Worm (Caenorhabditis elegans): ENCODE results near the gene B0334.4.

The B0334.4 gene

DNA sequence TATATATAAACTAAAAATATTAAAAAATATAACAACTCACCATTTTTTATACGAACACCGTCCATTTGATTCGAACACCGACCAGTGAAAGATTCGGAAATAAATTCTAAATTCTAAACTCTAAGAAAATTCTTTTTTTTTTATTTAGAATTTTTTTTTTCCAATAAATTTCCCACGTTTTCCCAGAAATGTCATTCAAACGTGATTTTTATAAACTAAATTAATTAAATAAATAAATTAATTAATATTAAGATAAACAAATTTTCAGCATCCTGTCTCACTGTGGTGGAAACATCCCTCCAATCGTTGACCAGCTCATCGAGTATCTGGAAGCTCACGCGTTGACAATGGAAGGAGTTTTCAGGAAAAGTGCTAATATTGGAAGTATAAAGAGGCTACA, 28.0 kb upstream of the B0334.4 start, which contains the start of gene klp-17:
TSS of gene klp-17 (minus strand) at position 101 of the 400 bp plus-strand sequence.
- TF ChIP-seq F55B11.4 (tag; optimal IDR thresholded peaks at IDR 0.05; ENCODE audit: borderline replicate concordance, insufficient read depth) (no peak), sdz-38 (tag; optimal IDR thresholded peaks at IDR 0.05) (no peak)

DNA sequence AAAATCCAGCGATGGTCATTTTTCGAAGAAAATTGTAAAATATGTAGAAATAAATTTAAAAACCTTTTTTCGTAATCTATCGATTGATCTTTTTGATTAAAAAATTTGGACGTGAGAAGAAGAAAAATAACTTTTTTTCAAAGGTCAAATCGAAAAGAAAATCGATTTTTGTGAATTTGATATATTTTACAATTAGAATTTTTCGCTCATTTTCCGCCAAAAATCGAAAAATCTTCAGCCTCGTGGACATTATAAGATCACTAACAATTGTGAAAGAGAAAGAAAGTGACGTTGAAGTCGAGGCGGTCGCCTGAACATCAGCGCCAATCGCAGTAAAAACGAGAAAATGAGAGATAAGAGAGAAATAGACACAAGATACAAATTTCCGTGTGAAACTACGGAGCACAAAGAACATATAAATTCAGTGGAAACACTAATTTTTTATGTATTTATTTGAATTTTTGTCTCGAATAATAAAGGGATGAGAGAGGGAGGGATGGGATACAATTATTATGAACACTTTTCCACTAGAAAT, 25.9 kb upstream of the B0334.4 start, which contains the start of gene cisd-1:
TSS of gene cisd-1 (minus strand) at position 51 of the 535 bp plus-strand sequence.
- TF ChIP-seq B0035.1 (tag; optimal IDR thresholded peaks at IDR 0.05) (no peak), F57A8.1 (GFP tag; optimal IDR thresholded peaks at IDR 0.05) (no peak), lir-1 (GFP tag; conservative IDR thresholded peaks at IDR 0.05) (no peak), snpc-1.3 (tag; optimal IDR thresholded peaks at IDR 0.05; ENCODE audit: insufficient read depth) (no peak), atf-7 (tag; optimal IDR thresholded peaks at IDR 0.05) (peak; percentile 32), pbrm-1 (GFP tag; IDR thresholded peaks at IDR 0.05) (0 out of 2 replicates have a peak, but pooled peaks have one; percentile 30), hrde-1 (tag; optimal IDR thresholded peaks at IDR 0.05; ENCODE audit: borderline replicate concordance) (no peak), nhr-80 (tag; optimal IDR thresholded peaks at IDR 0.05) (peak; percentile 61), cebp-1 (GFP tag; IDR thresholded peaks at IDR 0.05) (peak; percentile 25; the same call in 1 of the 2 replicates), cebp-1 (tag; optimal IDR thresholded peaks at IDR 0.05) (peak; percentile 59), ekl-4 (GFP tag; IDR thresholded peaks at IDR 0.05) (0 out of 2 replicates have a peak, but pooled peaks have one; percentile 32), dox-1 (GFP tag; IDR thresholded peaks at IDR 0.05) (no peak), madf-6 (GFP tag; IDR thresholded peaks at IDR 0.05) (0 out of 2 replicates have a peak, but pooled peaks have one; percentile 16), nhr-120 (GFP tag; IDR thresholded peaks at IDR 0.05) (no peak), ztf-18 (tag; optimal IDR thresholded peaks at IDR 0.05) (peak; percentile 5), lin-35 (GFP tag; optimal IDR thresholded peaks at IDR 0.05) (no peak), akir-1 (GFP tag; optimal IDR thresholded peaks at IDR 0.05) (no peak), zfh-2 (GFP tag; conservative IDR thresholded peaks at IDR 0.05) (no peak), Y79H2A.3 (GFP tag; conservative IDR thresholded peaks at IDR 0.05) (no peak), F39B2.1 (GFP tag; IDR thresholded peaks at IDR 0.05) (no peak)

- no peak for TF ChIP-seq zfh-2 (GFP tag; conservative IDR thresholded peaks at IDR 0.05)
- no peak for TF ChIP-seq B0035.1 (tag; optimal IDR thresholded peaks at IDR 0.05)
- no peak for TF ChIP-seq F55B11.4 (tag; optimal IDR thresholded peaks at IDR 0.05; ENCODE audit: borderline replicate concordance, insufficient read depth)
- TF ChIP-seq ama-1 (optimal IDR thresholded peaks at IDR 0.05), result no peak
- no peak for TF ChIP-seq ama-1 (GFP tag; optimal IDR thresholded peaks at IDR 0.05)
- TF ChIP-seq ceh-91 (GFP tag; IDR thresholded peaks at IDR 0.05), result no peak
- TF ChIP-seq nhr-90 (tag; optimal IDR thresholded peaks at IDR 0.05), result no peak
- TF ChIP-seq aptf-2 (GFP tag; conservative IDR thresholded peaks at IDR 0.05), result no peak
Observed at ce11 chrII:11471916-11472315, 23.6 kb upstream of the B0334.4 start, which contains the start of gene mfn-1. TSS of gene mfn-1 (minus strand) at chrII:11472016.

ce11 chrII:11472542-11472941, 22.9 kb upstream of the B0334.4 start:
- TF ChIP-seq nhr-179 (tag; optimal IDR thresholded peaks at IDR 0.05) (no peak), F55B11.4 (tag; optimal IDR thresholded peaks at IDR 0.05; ENCODE audit: borderline replicate concordance, insufficient read depth) (no peak), rec-8 (tag; optimal IDR thresholded peaks at IDR 0.05) (no peak), pha-4 (tag; optimal IDR thresholded peaks at IDR 0.05) (no peak), B0035.1 (tag; optimal IDR thresholded peaks at IDR 0.05) (no peak), nhr-90 (tag; optimal IDR thresholded peaks at IDR 0.05) (no peak), mel-28 (tag; optimal IDR thresholded peaks at IDR 0.05; ENCODE audit: borderline replicate concordance) (no peak), unc-130 (GFP tag; optimal IDR thresholded peaks at IDR 0.05) (no peak), lin-35 (GFP tag; optimal IDR thresholded peaks at IDR 0.05) (no peak), ztf-18 (tag; optimal IDR thresholded peaks at IDR 0.05) (peak; percentile 47), F57C9.4 (tag; optimal IDR thresholded peaks at IDR 0.05) (no peak), snpc-4 (GFP tag; optimal IDR thresholded peaks at IDR 0.05) (no peak), snpc-4 (tag; optimal IDR thresholded peaks at IDR 0.05) (peak in 2 of 4 experiments; percentile 43 to 50), hlh-12 (tag; optimal IDR thresholded peaks at IDR 0.05) (no peak), cebp-1 (GFP tag; IDR thresholded peaks at IDR 0.05) (peak; percentile 58; the same call in 1 of the 2 replicates), cebp-1 (tag; optimal IDR thresholded peaks at IDR 0.05) (peak; percentile 80), aptf-3 (GFP tag; IDR thresholded peaks at IDR 0.05) (no peak), dox-1 (GFP tag; IDR thresholded peaks at IDR 0.05) (0 out of 2 replicates have a peak, but pooled peaks have one; percentile 40), sea-2 (GFP tag; IDR thresholded peaks at IDR 0.05) (no peak), F10E7.11 (tag; optimal IDR thresholded peaks at IDR 0.05) (no peak), Y56A3A.18 (GFP tag; IDR thresholded peaks at IDR 0.05) (no peak), T07F8.4 (tag; optimal IDR thresholded peaks at IDR 0.05) (no peak), attf-5 (GFP tag; optimal IDR thresholded peaks at IDR 0.05) (peak; percentile 55)
